Fruit fly (Drosophila melanogaster) whole organism, embryonic: ENCODE measurements around the gene Vm26Ab.

Experiments
- Atf3 ChIP-seq: fragments of 200-800 bp; sonication (Bioruptor generic); optimal IDR thresholded peaks from 3 replicates; lab custom pipeline; 2016; ENCODE audit warnings: missing biosample characterization, missing genetic modification characterization
- B-H2 ChIP-seq: fragments of 200-800 bp; sonication (Bioruptor generic); optimal IDR thresholded peaks from 2 replicates; lab custom pipeline; 2018; ENCODE audit warnings: missing biosample characterization, mild to moderate bottlenecking, missing genetic modification characterization
- Blimp-1 ChIP-seq: fragments of 200-800 bp; sonication (Bioruptor generic); optimal IDR thresholded peaks from 3 replicates; lab custom pipeline; 2018; ENCODE audit warnings: missing biosample characterization, missing genetic modification characterization, mild to moderate bottlenecking, moderate library complexity, missing genetic modification reagents
- CG10959 ChIP-seq: fragments of 200-800 bp; sonication (Bioruptor generic); IDR thresholded peaks from 2 replicates; pipeline ENCODE4 v1.3.6; 2022; ENCODE audit warnings: missing biosample characterization, missing genetic modification characterization
- CG11456 ChIP-seq: fragments of 200-800 bp; sonication (Bioruptor generic); IDR thresholded peaks from 3 replicates; pipeline ENCODE4 v1.3.6; 2022; ENCODE audit warnings: missing biosample characterization, missing genetic modification characterization
- CG11560 ChIP-seq: fragments of 200-800 bp; sonication (Bioruptor generic); IDR thresholded peaks from 3 replicates; pipeline ENCODE4 v1.3.6; 2022; ENCODE audit warnings: missing biosample characterization, missing genetic modification characterization
- CG11695 ChIP-seq: fragments of 200-800 bp; sonication (Bioruptor generic); IDR thresholded peaks from 3 replicates; pipeline ENCODE4 v1.3.6; 2022; ENCODE audit warnings: missing biosample characterization, missing genetic modification characterization
- CG11696 ChIP-seq: fragments of 200-800 bp; sonication (Bioruptor generic); IDR thresholded peaks from 2 replicates; pipeline ENCODE4 v1.3.6; 2022; ENCODE audit warnings: missing biosample characterization, missing genetic modification characterization
- CG12769 ChIP-seq: fragments of 200-800 bp; sonication (Bioruptor generic); optimal IDR thresholded peaks from 2 replicates; lab custom pipeline; 2019; ENCODE audit warnings: missing biosample characterization, mild to moderate bottlenecking, missing genetic modification characterization, moderate library complexity
- CG13894 ChIP-seq: fragments of 200-800 bp; sonication (Bioruptor generic); optimal IDR thresholded peaks from 3 replicates; lab custom pipeline; 2018; ENCODE audit warnings: missing biosample characterization, mild to moderate bottlenecking, missing genetic modification characterization, moderate library complexity
- CG14014 ChIP-seq: fragments of 200-800 bp; sonication (Bioruptor generic); IDR thresholded peaks from 2 replicates; pipeline ENCODE4 v1.3.6; 2022; ENCODE audit warnings: missing biosample characterization, missing genetic modification characterization
- CG14860 ChIP-seq: fragments of 200-800 bp; sonication (Bioruptor generic); IDR thresholded peaks from 3 replicates; pipeline ENCODE4 v1.3.6; 2022; ENCODE audit warnings: missing biosample characterization, missing genetic modification characterization; ENCODE audit not compliant: partially characterized antibody
- CG15269 ChIP-seq: fragments of 200-800 bp; sonication (Bioruptor generic); optimal IDR thresholded peaks from 2 replicates; lab custom pipeline; 2018; ENCODE audit warnings: missing biosample characterization, mild to moderate bottlenecking, missing genetic modification characterization, moderate library complexity
- CG1602 ChIP-seq: fragments of 200-800 bp; sonication (Bioruptor generic); optimal IDR thresholded peaks from 3 replicates; lab custom pipeline; 2016; ENCODE audit warnings: missing biosample characterization, missing genetic modification characterization
- CG17359 ChIP-seq: fragments of 200-800 bp; sonication (Bioruptor generic); optimal IDR thresholded peaks from 3 replicates; lab custom pipeline; 2018; ENCODE audit warnings: missing biosample characterization, mild to moderate bottlenecking, missing genetic modification characterization, moderate library complexity
- CG18262 ChIP-seq: fragments of 200-800 bp; optimal IDR thresholded peaks from 3 replicates; lab custom pipeline; 2019; ENCODE audit warnings: missing biosample characterization, mild to moderate bottlenecking, missing genetic modification characterization, moderate library complexity
- CG1832 ChIP-seq: fragments of 200-800 bp; sonication (Bioruptor generic); optimal IDR thresholded peaks from 2 replicates; lab custom pipeline; 2017; ENCODE audit warnings: missing biosample characterization, mild to moderate bottlenecking, missing genetic modification characterization, inconsistent platforms
- CG3995 ChIP-seq: fragments of 200-800 bp; sonication (Bioruptor generic); optimal IDR thresholded peaks from 3 replicates; lab custom pipeline; 2016; ENCODE audit warnings: missing biosample characterization, missing genetic modification characterization
- CG7839 ChIP-seq: fragments of 200-800 bp; sonication (Bioruptor generic); optimal IDR thresholded peaks from 3 replicates; lab custom pipeline; 2018; ENCODE audit warnings: missing biosample characterization, mild to moderate bottlenecking, missing genetic modification characterization, moderate library complexity
- CG8281 ChIP-seq: fragments of 200-800 bp; sonication (Bioruptor generic); optimal IDR thresholded peaks from 2 replicates; lab custom pipeline; 2018; ENCODE audit warnings: missing biosample characterization, mild to moderate bottlenecking, missing genetic modification characterization, moderate library complexity
- CHES-1-like ChIP-seq: fragments of 200-800 bp; sonication (Bioruptor generic); optimal IDR thresholded peaks from 2 replicates; lab custom pipeline; 2016; ENCODE audit warnings: missing biosample characterization, missing genetic modification characterization
- D ChIP-seq, 2 experiments: fragments of 200-800 bp in 1 of 2; fragments of >200 bp in 1 of 2; sonication (Bioruptor generic) in 1 of 2; optimal IDR thresholded peaks; 2 replicates in 1 of 2; 3 replicates in 1 of 2; lab custom pipeline; 2017; ENCODE audit warnings: mild to moderate bottlenecking in 1 of 2, missing biosample characterization in 1 of 2, missing genetic modification characterization in 1 of 2, missing genetic modification reagents in 1 of 2
- D19A ChIP-seq: fragments of 200-800 bp; optimal IDR thresholded peaks from 3 replicates; lab custom pipeline; 2019; ENCODE audit warnings: missing biosample characterization, mild to moderate bottlenecking, missing genetic modification characterization, moderate library complexity
- Dip2 ChIP-seq: fragments of 200-800 bp; sonication (Bioruptor generic); IDR thresholded peaks from 2 replicates; pipeline ENCODE4 v1.3.6; 2022; ENCODE audit warnings: missing biosample characterization, missing genetic modification characterization
- Dll ChIP-seq: fragments of 200-800 bp; sonication (Bioruptor generic); IDR thresholded peaks from 4 replicates; pipeline ENCODE4 v1.3.6; 2022; ENCODE audit warnings: missing biosample characterization, missing genetic modification characterization; ENCODE audit not compliant: partially characterized antibody
- Drgx ChIP-seq: fragments of 200-800 bp; sonication (Bioruptor generic); IDR thresholded peaks from 2 replicates; pipeline ENCODE4 v1.3.6; 2022; ENCODE audit warnings: missing biosample characterization, missing genetic modification characterization
- HLHmδ ChIP-seq: fragments of 200-800 bp; sonication (Bioruptor generic); optimal IDR thresholded peaks from 2 replicates; lab custom pipeline; 2018; ENCODE audit warnings: missing biosample characterization, mild to moderate bottlenecking, missing genetic modification characterization, moderate library complexity
- Kr ChIP-seq: fragments of 200-800 bp; sonication (Bioruptor generic); optimal IDR thresholded peaks from 2 replicates; lab custom pipeline; 2017; ENCODE audit warnings: missing biosample characterization, mild to moderate bottlenecking, missing genetic modification characterization
- Sin3A ChIP-seq: fragments of >200 bp; optimal IDR thresholded peaks from 2 replicates; lab custom pipeline; 2018
- Sox102F ChIP-seq: fragments of 200-800 bp; sonication (Bioruptor generic); optimal IDR thresholded peaks from 2 replicates; lab custom pipeline; 2018; ENCODE audit warnings: missing biosample characterization, mild to moderate bottlenecking, missing genetic modification characterization, moderate library complexity
- Sry-β ChIP-seq: fragments of 200-800 bp; sonication (Bioruptor generic); optimal IDR thresholded peaks from 2 replicates; lab custom pipeline; 2018; ENCODE audit warnings: missing biosample characterization, mild to moderate bottlenecking, missing genetic modification characterization, moderate library complexity
- Sry-δ ChIP-seq: fragments of 200-800 bp; sonication (Bioruptor generic); optimal IDR thresholded peaks from 2 replicates; lab custom pipeline; 2016; ENCODE audit warnings: missing biosample characterization, missing genetic modification characterization
- Trl ChIP-seq, 3 experiments: fragments of >200 bp in 2 of 3; fragments of 200-800 bp in 1 of 3; sonication (Bioruptor generic) in 1 of 3; optimal IDR thresholded peaks; 2 replicates in 1 of 3; 3 replicates in 2 of 3; lab custom pipeline; 2016 to 2017; ENCODE audit warnings: missing biosample characterization in 1 of 3, missing genetic modification characterization in 1 of 3
- YL-1 ChIP-seq: fragments of 200-800 bp; sonication (Bioruptor generic); optimal IDR thresholded peaks from 3 replicates; lab custom pipeline; 2017; ENCODE audit warnings: missing biosample characterization, mild to moderate bottlenecking, missing genetic modification characterization
- ato ChIP-seq: fragments of 200-800 bp; sonication (Bioruptor generic); IDR thresholded peaks from 2 replicates; pipeline ENCODE4 v1.3.6; 2022; ENCODE audit warnings: missing biosample characterization, missing genetic modification characterization; ENCODE audit not compliant: partially characterized antibody
- bbx ChIP-seq: fragments of 200-800 bp; sonication (Bioruptor generic); IDR thresholded peaks from 2 replicates; pipeline ENCODE4 v1.3.6; 2022; ENCODE audit warnings: missing biosample characterization, missing genetic modification characterization; ENCODE audit not compliant: partially characterized antibody
- dysf ChIP-seq: fragments of 200-800 bp; sonication (Bioruptor generic); IDR thresholded peaks from 3 replicates; pipeline ENCODE4 v1.3.6; 2022; ENCODE audit warnings: missing biosample characterization, missing genetic modification characterization
- gem ChIP-seq: fragments of 200-800 bp; sonication (Bioruptor generic); optimal IDR thresholded peaks from 2 replicates; lab custom pipeline; 2019; ENCODE audit warnings: missing biosample characterization, mild to moderate bottlenecking, missing genetic modification characterization, moderate library complexity
- ind ChIP-seq: fragments of 200-800 bp; sonication (Bioruptor generic); optimal IDR thresholded peaks from 3 replicates; lab custom pipeline; 2016; ENCODE audit warnings: missing biosample characterization, missing genetic modification characterization
- knrl ChIP-seq: fragments of 200-800 bp; sonication (Bioruptor generic); IDR thresholded peaks from 3 replicates; pipeline ENCODE4 v1.3.6; 2022; ENCODE audit warnings: missing biosample characterization, missing genetic modification characterization; ENCODE audit not compliant: partially characterized antibody
- lmd ChIP-seq: fragments of 200-800 bp; sonication (Bioruptor generic); IDR thresholded peaks from 2 replicates; pipeline ENCODE4 v1.3.6; 2022; ENCODE audit warnings: missing biosample characterization, missing genetic modification characterization
- lola ChIP-seq, 3 experiments: fragments of >200 bp in 2 of 3; fragments of 200-800 bp in 1 of 3; sonication (Bioruptor generic) in 1 of 3; optimal IDR thresholded peaks; 2 replicates each; lab custom pipeline; 2017 to 2019; ENCODE audit warnings: missing biosample characterization in 3 of 3, missing genetic modification characterization in 3 of 3, mild to moderate bottlenecking in 1 of 3, moderate library complexity in 1 of 3
- p53 ChIP-seq: fragments of 200-800 bp; sonication (Bioruptor generic); optimal IDR thresholded peaks from 2 replicates; lab custom pipeline; 2016; ENCODE audit warnings: missing biosample characterization, missing genetic modification characterization
- pb ChIP-seq: fragments of 200-800 bp; sonication (Bioruptor generic); optimal IDR thresholded peaks from 3 replicates; lab custom pipeline; 2016; ENCODE audit warnings: missing biosample characterization, missing genetic modification characterization
- prd ChIP-seq, 3 experiments: fragments of >200 bp in 2 of 3; fragments of 200-800 bp in 1 of 3; sonication (Bioruptor generic) in 1 of 3; optimal IDR thresholded peaks in 2 of 3; IDR thresholded peaks in 1 of 3; 2 replicates in 2 of 3; 3 replicates in 1 of 3; pipeline versions ENCODE4 v1.3.6 to Lab custom; 2017 to 2022; ENCODE audit warnings: missing biosample characterization in 1 of 3, missing genetic modification characterization in 1 of 3
- sens ChIP-seq: fragments of 200-800 bp; sonication (Bioruptor generic); peaks from one replicate; lab custom pipeline; 2016; ENCODE audit warnings: missing biosample characterization, missing genetic modification characterization
- sima ChIP-seq: fragments of 200-800 bp; sonication (Bioruptor generic); optimal IDR thresholded peaks from 2 replicates; lab custom pipeline; 2016; ENCODE audit warnings: missing biosample characterization, missing genetic modification characterization
- tna ChIP-seq: fragments of 200-800 bp; sonication (Bioruptor generic); IDR thresholded peaks from 2 replicates; pipeline ENCODE4 v1.3.6; 2022; ENCODE audit warnings: missing biosample characterization, missing genetic modification characterization; ENCODE audit not compliant: partially characterized antibody
- vnd ChIP-seq: fragments of 200-800 bp; sonication (Bioruptor generic); IDR thresholded peaks from 3 replicates; pipeline ENCODE4 v1.3.6; 2022; ENCODE audit warnings: missing biosample characterization, missing genetic modification characterization; ENCODE audit not compliant: partially characterized antibody

Vm26Ab gene

DNA sequence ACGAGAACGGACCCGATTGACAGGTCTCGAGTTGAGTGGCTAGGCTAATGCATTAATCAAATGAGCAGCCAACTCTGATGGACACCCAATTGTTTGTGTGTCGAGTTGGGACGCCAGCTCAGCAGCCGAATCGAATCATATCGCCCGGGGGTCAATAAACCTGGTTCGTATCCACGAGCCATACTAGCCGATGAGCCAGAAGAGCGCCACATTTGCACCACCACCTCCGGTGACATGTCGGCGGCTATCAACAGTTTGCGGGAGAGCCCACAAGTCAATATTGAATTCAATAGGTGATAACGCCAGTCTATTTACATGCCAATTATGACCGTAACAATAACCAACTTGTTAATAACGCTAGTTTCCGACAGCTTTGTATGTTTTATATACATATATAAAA lies 17.3 kb downstream of the Vm26Ab start (continued):
- TF ChIP-seq CG11456 (GFP tag; lab: Robert Waterston, UW) = no peak
- TF ChIP-seq sens (GFP tag; lab: Kevin White, UChicago) = no peak
- no peak for TF ChIP-seq D (optimal IDR thresholded peaks at IDR 0.05; lab: Kevin White, UChicago)
- peak; percentile 46 for TF ChIP-seq D (GFP tag; optimal IDR thresholded peaks at IDR 0.05; lab: Kevin White, UChicago)
- peak; percentile 86 for TF ChIP-seq HLHmδ (GFP tag; lab: Kevin White, UChicago)
- no peak for TF ChIP-seq bbx (GFP tag; lab: Robert Waterston, UW)
- no peak for TF ChIP-seq D19A (tag; lab: Kevin White, UChicago)
- TF ChIP-seq CG1602 (GFP tag; lab: Kevin White, UChicago) = no peak
- TF ChIP-seq CG7839 (tag; lab: Kevin White, UChicago) = peak; percentile 38
- TF ChIP-seq CG1832 (GFP tag; lab: Kevin White, UChicago) = no peak
- TF ChIP-seq Sin3A (lab: Kevin White, UChicago) = no peak
- peak; percentile 54; the same call in 1 of the 2 replicates for TF ChIP-seq CG14014 (GFP tag; lab: Robert Waterston, UW)
- peak; percentile 59 for TF ChIP-seq gem (tag; lab: Kevin White, UChicago)
- peak; percentile 67 for TF ChIP-seq CG17359
- TF ChIP-seq CG10959 (GFP tag; lab: Robert Waterston, UW) = no peak
- TF ChIP-seq CG15269 (tag; lab: Kevin White, UChicago) = peak; percentile 65
- peak; percentile 56 for TF ChIP-seq Blimp-1 (GFP tag; lab: Kevin White, UChicago)
- TF ChIP-seq CG11560 (tag; lab: Robert Waterston, UW) = no peak
- no peak for TF ChIP-seq ind (GFP tag; lab: Kevin White, UChicago)
- no peak for TF ChIP-seq Trl (optimal IDR thresholded peaks at IDR 0.05; lab: Kevin White, UChicago)
- TF ChIP-seq Trl (GFP tag; optimal IDR thresholded peaks at IDR 0.05; lab: Kevin White, UChicago) = no peak
- peak; percentile 40 for TF ChIP-seq Sox102F (GFP tag; lab: Kevin White, UChicago)
- no peak for TF ChIP-seq tna
- TF ChIP-seq lmd = no peak
- TF ChIP-seq p53 = no peak
- no peak for TF ChIP-seq CG11696 (GFP tag; lab: Robert Waterston, UW)
- no peak for TF ChIP-seq pb (GFP tag; lab: Kevin White, UChicago)
- no peak for TF ChIP-seq CG14860
- no peak for TF ChIP-seq Kr (GFP tag; lab: Kevin White, UChicago)
- no peak for TF ChIP-seq Sry-β
- peak; percentile 52 for TF ChIP-seq CG8281 (tag; lab: Kevin White, UChicago)
- no peak for TF ChIP-seq vnd (GFP tag; lab: Robert Waterston, UW)
- peak; percentile 36 for TF ChIP-seq YL-1
- TF ChIP-seq Dip2 (GFP tag; lab: Robert Waterston, UW) = no peak
- TF ChIP-seq B-H2 (GFP tag; lab: Kevin White, UChicago) = peak; percentile 71
- no peak for TF ChIP-seq Atf3 (GFP tag; lab: Kevin White, UChicago)
- TF ChIP-seq CG18262 (tag; lab: Kevin White, UChicago) = peak; percentile 38
- TF ChIP-seq sima (GFP tag; lab: Kevin White, UChicago) = no peak
- no peak for TF ChIP-seq Drgx
- peak; percentile 79 for TF ChIP-seq CG12769 (tag; lab: Kevin White, UChicago)
- peak; percentile 27; the same call in 1 of the 3 replicates for TF ChIP-seq CG11695 (GFP tag; lab: Robert Waterston, UW)
- no peak for TF ChIP-seq Dll (GFP tag; lab: Robert Waterston, UW)
- TF ChIP-seq CG13894 (tag; lab: Kevin White, UChicago) = peak; percentile 27
- TF ChIP-seq knrl = no peak
- TF ChIP-seq CG3995 = no peak
- no peak for TF ChIP-seq prd (optimal IDR thresholded peaks at IDR 0.05; lab: Kevin White, UChicago)
- TF ChIP-seq prd (GFP tag; IDR thresholded peaks at IDR 0.05; lab: Robert Waterston, UW) = no peak
- no peak for TF ChIP-seq ato (GFP tag; lab: Robert Waterston, UW)
- no peak for TF ChIP-seq CHES-1-like
- no peak for TF ChIP-seq Sry-δ
- TF ChIP-seq dysf = peak; percentile 15; the same call in 1 of the 3 replicates
- TF ChIP-seq lola (GFP tag; optimal IDR thresholded peaks at IDR 0.05; lab: Kevin White, UChicago) = peak in 1 of 3 experiments; percentile 19
